Worm (Caenorhabditis elegans): ENCODE data around the gene cyn-2.

cyn-2 gene

ce11 chrIII:13692555-13692954 lies at the start of gene cyn-2:
Gene cyn-2, plus strand, starts transcription at chrIII:13692668.
- TF ChIP-seq ztf-11 (tag; optimal IDR thresholded peaks at IDR 0.05) (no peak), nhr-237 (tag; optimal IDR thresholded peaks at IDR 0.05) (no peak), zip-8 (tag; optimal IDR thresholded peaks at IDR 0.05) (no peak), ceh-39 (tag; optimal IDR thresholded peaks at IDR 0.05) (no peak)

DNA sequence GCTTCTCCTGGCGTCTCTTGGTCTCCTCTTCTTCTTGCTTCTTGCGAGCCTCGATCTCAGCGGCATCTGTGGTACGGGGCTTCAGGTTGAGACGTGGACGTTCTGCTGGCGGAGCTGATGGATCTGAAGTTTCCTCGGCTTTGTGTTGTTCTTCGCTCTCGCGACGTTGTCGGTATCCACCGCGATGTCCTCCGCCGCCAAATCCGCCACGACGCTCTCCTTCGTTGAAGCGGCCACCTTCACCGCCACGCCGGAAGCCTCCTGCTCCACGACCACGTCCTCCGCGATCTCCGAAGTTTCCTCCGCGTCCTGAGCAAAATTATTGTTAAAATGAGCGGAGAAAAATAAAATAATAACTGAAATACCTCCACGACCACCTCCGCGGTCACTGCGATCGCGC lies 49.7 kb upstream of the cyn-2 start:
- TF ChIP-seq pha-4 (tag; optimal IDR thresholded peaks at IDR 0.05) (no peak), nhr-12 (tag; optimal IDR thresholded peaks at IDR 0.05) (no peak), ceh-83 (GFP tag; optimal IDR thresholded peaks at IDR 0.05) (no peak), hlh-1 (tag; optimal IDR thresholded peaks at IDR 0.05) (no peak), elt-1 (tag; optimal IDR thresholded peaks at IDR 0.05; ENCODE audit: borderline replicate concordance, insufficient read depth) (no peak), lsy-2 (tag; optimal IDR thresholded peaks at IDR 0.05) (no peak), unc-62 (GFP tag; optimal IDR thresholded peaks at IDR 0.05) (no peak), lin-32 (GFP tag; optimal IDR thresholded peaks at IDR 0.05) (no peak), blmp-1 (tag; optimal IDR thresholded peaks at IDR 0.05) (no peak), ham-2 (GFP tag; optimal IDR thresholded peaks at IDR 0.05) (no peak), drap-1 (GFP tag; optimal IDR thresholded peaks at IDR 0.05) (no peak), mep-1 (tag; optimal IDR thresholded peaks at IDR 0.05) (no peak), ces-1 (GFP tag; optimal IDR thresholded peaks at IDR 0.05) (no peak), cnd-1 (tag; optimal IDR thresholded peaks at IDR 0.05) (no peak), snpc-4 (tag; optimal IDR thresholded peaks at IDR 0.05) (no peak), ceh-39 (tag; optimal IDR thresholded peaks at IDR 0.05) (no peak), sptf-1 (tag; optimal IDR thresholded peaks at IDR 0.05) (no peak)

DNA sequence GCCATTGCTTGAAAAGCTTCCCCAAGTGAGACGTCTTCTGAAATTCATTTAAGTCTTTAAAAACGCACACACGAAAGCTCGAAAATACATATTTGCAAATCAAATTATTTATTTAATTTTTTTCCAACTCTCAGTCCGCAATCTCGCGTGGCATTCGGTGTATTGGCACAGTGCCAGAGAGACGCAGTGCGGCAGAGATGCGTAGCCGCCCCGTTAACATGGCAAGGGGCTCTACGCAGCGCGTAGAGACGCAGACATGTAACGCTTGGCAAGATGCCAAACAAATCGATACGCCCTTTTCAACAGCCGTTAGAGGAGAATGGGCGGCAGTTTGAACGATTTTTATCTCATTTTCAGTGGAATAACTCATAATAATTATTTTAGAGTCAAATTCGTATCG lies 48.9 kb upstream of the cyn-2 start, which contains the start of the genes drr-2 and set-16:
drr-2 (minus strand) TSS at position 37 of the 400 bp plus-strand sequence.
set-16 (plus strand) TSS at position 383 of the 400 bp plus-strand sequence.
- TF ChIP-seq ces-1 (GFP tag; optimal IDR thresholded peaks at IDR 0.05) (peak; percentile 100), mep-1 (tag; optimal IDR thresholded peaks at IDR 0.05) (peak; percentile 98), unc-120 (tag; optimal IDR thresholded peaks at IDR 0.05; ENCODE audit: poor library complexity, severe bottlenecking) (peak; percentile 96), nhr-237 (tag; optimal IDR thresholded peaks at IDR 0.05) (peak; percentile 98), bed-3 (GFP tag; optimal IDR thresholded peaks at IDR 0.05) (peak; percentile 14), blmp-1 (tag; optimal IDR thresholded peaks at IDR 0.05) (peak; percentile 48), tbx-8 (GFP tag; optimal IDR thresholded peaks at IDR 0.05) (peak; percentile 70), lin-32 (GFP tag; optimal IDR thresholded peaks at IDR 0.05) (peak; percentile 13), ham-2 (GFP tag; optimal IDR thresholded peaks at IDR 0.05) (peak; percentile 66), ceh-39 (tag; optimal IDR thresholded peaks at IDR 0.05) (peak; percentile 98), ceh-43 (GFP tag; optimal IDR thresholded peaks at IDR 0.05) (peak; percentile 2), mab-5 (tag; optimal IDR thresholded peaks at IDR 0.05) (peak; percentile 78), unc-62 (GFP tag; optimal IDR thresholded peaks at IDR 0.05) (peak; percentile 92), drap-1 (GFP tag; optimal IDR thresholded peaks at IDR 0.05) (peak; percentile 77), sptf-1 (tag; optimal IDR thresholded peaks at IDR 0.05) (peak; percentile 89), pha-4 (tag; optimal IDR thresholded peaks at IDR 0.05) (peak; percentile 99), hlh-1 (tag; optimal IDR thresholded peaks at IDR 0.05) (peak; percentile 83), sem-2 (GFP tag; optimal IDR thresholded peaks at IDR 0.05) (no peak), elt-3 (tag; optimal IDR thresholded peaks at IDR 0.05) (peak; percentile 83), unc-39 (tag; optimal IDR thresholded peaks at IDR 0.05) (no peak), zip-8 (tag; optimal IDR thresholded peaks at IDR 0.05) (no peak), ztf-11 (tag; optimal IDR thresholded peaks at IDR 0.05) (peak; percentile 87), elt-1 (tag; optimal IDR thresholded peaks at IDR 0.05; ENCODE audit: borderline replicate concordance, insufficient read depth) (peak; percentile 7), nhr-76 (tag; optimal IDR thresholded peaks at IDR 0.05) (peak; percentile 16), M03D4.4 (tag; optimal IDR thresholded peaks at IDR 0.05) (peak; percentile 62), nhr-28 (tag; optimal IDR thresholded peaks at IDR 0.05) (peak; percentile 21), nhr-2 (tag; optimal IDR thresholded peaks at IDR 0.05) (peak; percentile 76), snpc-4 (tag; optimal IDR thresholded peaks at IDR 0.05) (no peak), ceh-83 (GFP tag; optimal IDR thresholded peaks at IDR 0.05) (no peak), mls-2 (tag; optimal IDR thresholded peaks at IDR 0.05) (peak; percentile 39), lin-13 (tag; optimal IDR thresholded peaks at IDR 0.05) (peak; percentile 98), cnd-1 (tag; optimal IDR thresholded peaks at IDR 0.05) (peak; percentile 85), flh-1 (GFP tag; optimal IDR thresholded peaks at IDR 0.05) (no peak), nhr-12 (tag; optimal IDR thresholded peaks at IDR 0.05) (no peak), lsy-2 (tag; optimal IDR thresholded peaks at IDR 0.05) (peak; percentile 90)
